Worm (Caenorhabditis elegans): Measurements from ENCODE around the gene F13E6.1.

F13E6.1 gene

DNA sequence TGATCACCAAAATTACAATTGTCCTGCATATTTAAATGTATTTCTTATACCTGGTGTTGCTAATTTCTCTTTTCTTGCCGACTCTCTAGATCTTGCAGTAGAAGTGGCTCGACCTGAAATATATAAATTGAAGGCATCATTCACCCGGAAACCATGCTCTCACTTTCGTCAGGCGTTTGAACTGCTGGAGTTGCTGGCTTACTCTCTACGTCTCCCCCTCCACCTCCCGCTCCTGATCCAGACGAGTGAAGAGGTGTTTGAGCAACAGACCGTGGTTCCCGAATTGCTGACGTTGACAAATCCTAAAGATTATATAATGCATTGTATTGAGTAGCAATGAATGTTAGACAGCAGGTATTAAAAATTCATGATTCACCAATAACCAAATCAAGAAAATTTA is 6.7 kb downstream of the F13E6.1 start:
- TF ChIP-seq sptf-1 (tag; optimal IDR thresholded peaks at IDR 0.05) (no peak), nhr-76 (tag; optimal IDR thresholded peaks at IDR 0.05) (no peak), ceh-43 (GFP tag; optimal IDR thresholded peaks at IDR 0.05) (no peak), zip-8 (tag; optimal IDR thresholded peaks at IDR 0.05) (no peak), ham-2 (GFP tag; optimal IDR thresholded peaks at IDR 0.05) (no peak), unc-120 (tag; optimal IDR thresholded peaks at IDR 0.05; ENCODE audit: poor library complexity, severe bottlenecking) (no peak), hlh-1 (tag; optimal IDR thresholded peaks at IDR 0.05) (no peak), M03D4.4 (tag; optimal IDR thresholded peaks at IDR 0.05) (no peak), flh-1 (GFP tag; optimal IDR thresholded peaks at IDR 0.05) (no peak), nhr-237 (tag; optimal IDR thresholded peaks at IDR 0.05) (no peak), pha-4 (tag; optimal IDR thresholded peaks at IDR 0.05) (no peak), blmp-1 (tag; optimal IDR thresholded peaks at IDR 0.05) (no peak), sem-2 (GFP tag; optimal IDR thresholded peaks at IDR 0.05) (no peak)

DNA sequence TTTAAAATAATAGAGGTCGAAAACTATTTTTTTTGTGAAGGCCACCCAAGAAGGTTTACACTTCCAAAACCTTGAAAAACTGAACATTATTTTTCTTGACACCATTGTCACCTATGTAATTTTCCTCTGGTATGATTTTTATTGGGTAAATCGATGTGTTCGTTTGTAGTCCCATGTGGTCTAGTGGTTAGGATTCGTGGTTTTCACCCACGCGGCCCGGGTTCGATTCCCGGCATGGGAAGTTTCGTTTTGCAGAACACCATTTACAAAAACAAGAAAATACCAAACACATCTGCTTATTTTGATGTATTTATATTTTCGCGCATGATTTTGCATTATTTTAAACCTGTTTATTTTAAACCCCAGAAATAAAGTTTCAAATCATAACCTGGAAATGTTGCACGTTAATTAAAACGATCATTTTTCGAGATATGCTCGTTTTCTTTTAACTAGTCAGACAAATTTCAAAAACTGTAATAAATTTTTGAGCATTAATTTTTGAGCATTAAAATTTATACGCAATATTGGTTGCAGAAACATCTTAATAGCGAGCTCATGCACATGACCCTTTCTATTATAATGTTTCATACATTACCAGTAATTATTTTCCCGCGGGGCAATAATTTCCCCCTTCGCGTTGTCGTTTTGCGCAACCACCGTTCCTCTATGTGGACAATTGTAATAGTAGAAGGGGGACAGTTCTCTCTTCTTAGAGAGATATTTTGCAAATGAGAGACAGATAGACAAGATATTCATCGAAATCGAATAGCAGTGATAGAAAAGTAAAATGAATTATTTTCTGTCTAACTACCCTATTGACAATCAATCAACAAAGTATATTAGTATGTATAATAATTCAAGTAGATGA is 9.3 kb downstream of the F13E6.1 start:
- TF ChIP-seq zip-8 (tag; optimal IDR thresholded peaks at IDR 0.05) (peak; percentile 55), flh-1 (GFP tag; optimal IDR thresholded peaks at IDR 0.05) (no peak), nhr-12 (tag; optimal IDR thresholded peaks at IDR 0.05) (no peak), mab-5 (tag; optimal IDR thresholded peaks at IDR 0.05) (no peak), unc-120 (tag; optimal IDR thresholded peaks at IDR 0.05; ENCODE audit: poor library complexity, severe bottlenecking) (no peak), nhr-2 (tag; optimal IDR thresholded peaks at IDR 0.05) (no peak), unc-39 (tag; optimal IDR thresholded peaks at IDR 0.05) (no peak), lin-13 (tag; optimal IDR thresholded peaks at IDR 0.05) (no peak)

DNA sequence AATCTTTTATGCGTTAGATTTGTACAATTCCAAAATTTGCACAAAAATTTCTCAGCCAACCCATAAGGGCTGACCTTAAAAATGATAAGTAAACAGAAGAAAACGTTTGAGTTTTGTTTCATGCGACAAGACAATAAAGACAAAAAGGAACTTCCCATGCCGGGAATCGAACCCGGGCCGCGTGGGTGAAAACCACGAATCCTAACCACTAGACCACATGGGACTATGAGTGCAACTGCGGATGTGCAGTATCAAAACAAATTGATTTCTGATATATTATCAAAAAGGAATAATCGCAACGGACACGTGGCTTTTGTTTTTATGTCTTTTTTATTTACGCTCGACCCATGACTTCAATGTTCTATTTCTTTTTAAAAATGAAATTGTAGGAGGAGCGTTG is 10.0 kb downstream of the F13E6.1 start:
- TF ChIP-seq unc-39 (tag; optimal IDR thresholded peaks at IDR 0.05): no peak

DNA sequence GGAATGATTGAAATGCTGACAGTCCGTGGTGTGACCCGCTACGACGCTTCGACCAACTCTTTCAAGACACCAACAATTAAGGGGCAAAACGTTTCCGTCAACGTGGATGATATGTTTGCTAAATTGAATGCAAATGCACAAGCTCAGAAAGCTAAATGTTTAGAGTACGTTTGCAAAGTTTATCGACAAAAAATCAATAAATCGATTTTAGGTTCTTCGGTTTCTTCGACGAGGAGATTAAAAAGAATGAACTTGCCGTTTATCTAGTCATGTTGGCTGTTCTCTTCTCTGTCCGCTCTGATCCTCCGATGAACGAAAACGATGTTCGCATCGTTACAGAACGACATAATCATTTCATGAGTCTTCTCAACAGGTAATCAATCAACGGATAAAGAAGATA is 12.2 kb downstream of the F13E6.1 start:
- TF ChIP-seq mab-5 (tag; optimal IDR thresholded peaks at IDR 0.05) (no peak), ceh-83 (GFP tag; optimal IDR thresholded peaks at IDR 0.05) (no peak), mep-1 (tag; optimal IDR thresholded peaks at IDR 0.05) (no peak), lin-13 (tag; optimal IDR thresholded peaks at IDR 0.05) (no peak), sem-2 (GFP tag; optimal IDR thresholded peaks at IDR 0.05) (no peak), hlh-1 (tag; optimal IDR thresholded peaks at IDR 0.05) (no peak), snpc-4 (tag; optimal IDR thresholded peaks at IDR 0.05) (no peak), bed-3 (GFP tag; optimal IDR thresholded peaks at IDR 0.05) (no peak)

DNA sequence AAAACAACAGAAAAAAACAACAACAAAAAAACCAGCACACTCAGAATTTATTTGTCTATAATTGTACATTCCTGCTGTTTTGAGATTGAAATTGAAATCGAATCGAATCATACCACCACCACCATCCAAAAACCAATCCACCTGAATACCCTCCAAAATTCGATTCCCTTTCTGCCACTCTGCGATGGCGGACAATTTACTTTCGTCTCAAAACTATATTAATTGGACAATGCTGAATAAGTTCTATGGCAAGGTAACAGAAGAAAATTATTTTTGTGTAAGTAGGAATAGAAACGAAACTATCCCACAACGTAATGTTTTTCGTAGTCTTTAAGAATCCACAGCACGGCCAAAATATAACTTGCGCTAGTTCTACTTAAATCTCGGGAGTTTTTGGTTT is 17.4 kb downstream of the F13E6.1 start:
- TF ChIP-seq nhr-28 (tag; optimal IDR thresholded peaks at IDR 0.05) (no peak), tbx-8 (GFP tag; optimal IDR thresholded peaks at IDR 0.05) (no peak)

DNA sequence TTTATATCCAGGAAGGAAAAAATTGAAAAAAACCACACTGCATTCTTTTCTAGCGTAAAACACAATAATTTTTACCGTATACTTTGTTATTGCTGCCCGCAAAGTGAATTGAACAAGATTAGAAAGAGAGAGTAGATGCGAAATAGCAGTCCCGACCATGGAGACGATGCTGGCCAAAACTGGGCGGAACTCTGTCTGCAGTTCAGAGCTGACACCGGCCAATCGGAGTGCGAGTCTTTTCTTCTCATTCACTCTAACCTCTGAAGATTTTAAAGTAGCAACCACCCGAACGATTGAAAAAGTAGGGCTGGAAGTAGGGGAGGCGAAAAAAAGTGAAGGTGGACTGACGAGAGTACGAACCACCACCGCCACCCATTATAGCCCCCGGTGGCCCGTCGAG is 20.3 kb downstream of the F13E6.1 start:
- TF ChIP-seq nhr-2 (tag; optimal IDR thresholded peaks at IDR 0.05) (no peak), unc-62 (GFP tag; optimal IDR thresholded peaks at IDR 0.05) (no peak), ceh-43 (GFP tag; optimal IDR thresholded peaks at IDR 0.05) (no peak), snpc-4 (tag; optimal IDR thresholded peaks at IDR 0.05) (no peak), ham-2 (GFP tag; optimal IDR thresholded peaks at IDR 0.05) (no peak), elt-3 (tag; optimal IDR thresholded peaks at IDR 0.05) (no peak), mls-2 (tag; optimal IDR thresholded peaks at IDR 0.05) (no peak), mep-1 (tag; optimal IDR thresholded peaks at IDR 0.05) (no peak), drap-1 (GFP tag; optimal IDR thresholded peaks at IDR 0.05) (no peak), ceh-83 (GFP tag; optimal IDR thresholded peaks at IDR 0.05) (no peak), ztf-11 (tag; optimal IDR thresholded peaks at IDR 0.05) (no peak), nhr-76 (tag; optimal IDR thresholded peaks at IDR 0.05) (no peak), M03D4.4 (tag; optimal IDR thresholded peaks at IDR 0.05) (no peak), unc-39 (tag; optimal IDR thresholded peaks at IDR 0.05) (no peak), sptf-1 (tag; optimal IDR thresholded peaks at IDR 0.05) (no peak), lin-32 (GFP tag; optimal IDR thresholded peaks at IDR 0.05) (no peak), lsy-2 (tag; optimal IDR thresholded peaks at IDR 0.05) (no peak), nhr-237 (tag; optimal IDR thresholded peaks at IDR 0.05) (no peak), elt-1 (tag; optimal IDR thresholded peaks at IDR 0.05; ENCODE audit: borderline replicate concordance, insufficient read depth) (no peak), pha-4 (tag; optimal IDR thresholded peaks at IDR 0.05) (no peak)
